Fruit fly (Drosophila melanogaster) whole organism, embryonic: ENCODE measurements around the gene Cyp28c1.
A peak's percentile ranks its signal among the peaks of the same experiment; 100 is the strongest.

Experiments used
- Atf-2 ChIP-seq: fragments of 200-800 bp; sonication (Bioruptor generic); optimal IDR thresholded peaks from 2 replicates; lab custom pipeline; 2016; ENCODE audit warnings: missing biosample characterization, missing genetic modification characterization
- B-H1 ChIP-seq: fragments of 200-800 bp; sonication (Bioruptor generic); IDR thresholded peaks from 3 replicates; pipeline ENCODE4 v1.3.6; 2022; ENCODE audit warnings: missing biosample characterization, missing genetic modification characterization
- CG10462 ChIP-seq: fragments of 200-800 bp; sonication (Bioruptor generic); optimal IDR thresholded peaks from 2 replicates; lab custom pipeline; 2016; ENCODE audit warnings: missing biosample characterization, missing genetic modification characterization
- CG11695 ChIP-seq: fragments of 200-800 bp; sonication (Bioruptor generic); IDR thresholded peaks from 3 replicates; pipeline ENCODE4 v1.3.6; 2022; ENCODE audit warnings: missing biosample characterization, missing genetic modification characterization
- CG15514 ChIP-seq: fragments of 200-800 bp; sonication (Bioruptor generic); optimal IDR thresholded peaks from 3 replicates; lab custom pipeline; 2017; ENCODE audit warnings: missing biosample characterization, missing genetic modification characterization, mild to moderate bottlenecking, moderate library complexity, missing genetic modification reagents
- CG16779 ChIP-seq: fragments of 200-800 bp; sonication (Bioruptor generic); IDR thresholded peaks from 2 replicates; pipeline ENCODE4 v1.3.6; 2022; ENCODE audit warnings: missing biosample characterization, missing genetic modification characterization
- CG16863 ChIP-seq: fragments of 200-800 bp; sonication (Bioruptor generic); optimal IDR thresholded peaks from 3 replicates; lab custom pipeline; 2016; ENCODE audit warnings: missing biosample characterization, missing genetic modification characterization
- CG17186 ChIP-seq: fragments of 200-800 bp; sonication (Bioruptor generic); optimal IDR thresholded peaks from 3 replicates; lab custom pipeline; 2017; ENCODE audit warnings: missing biosample characterization, missing genetic modification reagents, missing genetic modification characterization
- CG2712 ChIP-seq: fragments of 200-800 bp; optimal IDR thresholded peaks from 3 replicates; lab custom pipeline; 2019; ENCODE audit warnings: missing biosample characterization, mild to moderate bottlenecking, missing genetic modification characterization, moderate library complexity
- CG2889 ChIP-seq: fragments of 200-800 bp; sonication (Bioruptor generic); IDR thresholded peaks from 3 replicates; pipeline ENCODE4 v1.3.6; 2022; ENCODE audit warnings: missing biosample characterization, missing genetic modification characterization
- CG3065 ChIP-seq: fragments of 200-800 bp; sonication (Bioruptor generic); optimal IDR thresholded peaks from 2 replicates; lab custom pipeline; 2016; ENCODE audit warnings: missing biosample characterization, missing genetic modification characterization
- CG31388 ChIP-seq: fragments of 200-800 bp; sonication (Bioruptor generic); optimal IDR thresholded peaks from 2 replicates; lab custom pipeline; 2016; ENCODE audit warnings: missing biosample characterization, missing genetic modification characterization
- CG32772 ChIP-seq: fragments of 200-800 bp; sonication (Bioruptor generic); IDR thresholded peaks from 2 replicates; pipeline ENCODE4 v1.3.6; 2022; ENCODE audit warnings: missing biosample characterization, missing genetic modification characterization
- CG4404 ChIP-seq: fragments of 200-800 bp; sonication (Bioruptor generic); IDR thresholded peaks from 2 replicates; pipeline ENCODE4 v1.3.6; 2022; ENCODE audit warnings: missing biosample characterization, missing genetic modification characterization
- CG5953 ChIP-seq: fragments of 200-800 bp; sonication (Bioruptor generic); IDR thresholded peaks from 2 replicates; pipeline ENCODE4 v1.3.6; 2022; ENCODE audit warnings: missing biosample characterization, missing genetic modification characterization
- CG7839 ChIP-seq: fragments of 200-800 bp; sonication (Bioruptor generic); optimal IDR thresholded peaks from 3 replicates; lab custom pipeline; 2018; ENCODE audit warnings: missing biosample characterization, mild to moderate bottlenecking, missing genetic modification characterization, moderate library complexity
- CG8388 ChIP-seq: fragments of 200-800 bp; sonication (Bioruptor generic); optimal IDR thresholded peaks from 2 replicates; lab custom pipeline; 2019; ENCODE audit warnings: missing biosample characterization, mild to moderate bottlenecking, missing genetic modification characterization, moderate library complexity
- CG9797 ChIP-seq: fragments of 200-800 bp; sonication (Bioruptor generic); optimal IDR thresholded peaks from 3 replicates; lab custom pipeline; 2018; ENCODE audit warnings: missing biosample characterization, mild to moderate bottlenecking, missing genetic modification characterization
- Chrac-16 ChIP-seq: fragments of 200-800 bp; sonication (Bioruptor generic); optimal IDR thresholded peaks from 3 replicates; lab custom pipeline; 2016; ENCODE audit warnings: missing biosample characterization, missing genetic modification characterization
- D19B ChIP-seq: fragments of 200-800 bp; sonication (Bioruptor generic); optimal IDR thresholded peaks from 2 replicates; lab custom pipeline; 2017; ENCODE audit warnings: missing biosample characterization, mild to moderate bottlenecking, missing genetic modification characterization
- Dp ChIP-seq: fragments of 200-800 bp; sonication (Bioruptor generic); optimal IDR thresholded peaks from 2 replicates; lab custom pipeline; 2018; ENCODE audit warnings: missing biosample characterization, mild to moderate bottlenecking, missing genetic modification characterization, moderate library complexity
- Drgx ChIP-seq: fragments of 200-800 bp; sonication (Bioruptor generic); IDR thresholded peaks from 2 replicates; pipeline ENCODE4 v1.3.6; 2022; ENCODE audit warnings: missing biosample characterization, missing genetic modification characterization
- GATAe ChIP-seq: fragments of 200-800 bp; sonication (Bioruptor generic); conservative IDR thresholded peaks from 2 replicates; pipeline ENCODE4 v1.3.6; 2022; ENCODE audit warnings: missing biosample characterization, missing genetic modification characterization
- HLH3B ChIP-seq: fragments of 200-800 bp; sonication (Bioruptor generic); IDR thresholded peaks from 2 replicates; pipeline ENCODE4 v1.3.6; 2022; ENCODE audit warnings: missing biosample characterization, missing genetic modification characterization
- HmgD ChIP-seq: fragments of 200-800 bp; sonication (Bioruptor generic); optimal IDR thresholded peaks from 3 replicates; lab custom pipeline; 2016; ENCODE audit warnings: missing biosample characterization, missing genetic modification characterization
- Lpt ChIP-seq: fragments of >200 bp; optimal IDR thresholded peaks from 2 replicates; lab custom pipeline; 2018; ENCODE audit warnings: missing biosample characterization, missing genetic modification characterization
- MTF-1 ChIP-seq: fragments of 200-800 bp; sonication (Bioruptor generic); optimal IDR thresholded peaks from 2 replicates; lab custom pipeline; 2018; ENCODE audit warnings: missing biosample characterization, mild to moderate bottlenecking, missing genetic modification characterization, borderline replicate concordance
- Mrtf ChIP-seq: fragments of 200-800 bp; sonication (Bioruptor generic); IDR thresholded peaks from 3 replicates; pipeline ENCODE4 v1.3.6; 2022; ENCODE audit warnings: missing biosample characterization, missing genetic modification characterization
- Myb ChIP-seq: fragments of 200-800 bp; sonication (Bioruptor generic); optimal IDR thresholded peaks from 2 replicates; lab custom pipeline; 2016; ENCODE audit warnings: missing biosample characterization, missing genetic modification characterization
- Ptx1 ChIP-seq: fragments of 200-800 bp; sonication (Bioruptor generic); IDR thresholded peaks from 2 replicates; pipeline ENCODE4 v1.3.6; 2022; ENCODE audit warnings: missing biosample characterization, missing genetic modification characterization
- Rfx ChIP-seq: fragments of 200-800 bp; sonication (Bioruptor generic); IDR thresholded peaks from 2 replicates; pipeline ENCODE4 v1.3.6; 2022; ENCODE audit warnings: missing biosample characterization, missing genetic modification characterization
- TFAM ChIP-seq: fragments of 200-800 bp; sonication (Bioruptor generic); optimal IDR thresholded peaks from 2 replicates; lab custom pipeline; 2017; ENCODE audit warnings: missing biosample characterization, missing genetic modification characterization, inconsistent platforms
- ara ChIP-seq: fragments of 200-800 bp; sonication (Bioruptor generic); IDR thresholded peaks from 2 replicates; pipeline ENCODE4 v1.3.6; 2022; ENCODE audit warnings: missing biosample characterization, missing genetic modification characterization
- bbx ChIP-seq: fragments of 200-800 bp; sonication (Bioruptor generic); IDR thresholded peaks from 2 replicates; pipeline ENCODE4 v1.3.6; 2022; ENCODE audit warnings: missing biosample characterization, missing genetic modification characterization; ENCODE audit not compliant: partially characterized antibody
- corto ChIP-seq: fragments of 200-800 bp; sonication (Bioruptor generic); optimal IDR thresholded peaks from 2 replicates; lab custom pipeline; 2016; ENCODE audit warnings: missing biosample characterization, mild to moderate bottlenecking, missing genetic modification characterization, moderate library complexity
- dmrt11E ChIP-seq: fragments of 200-800 bp; sonication (Bioruptor generic); optimal IDR thresholded peaks from 3 replicates; lab custom pipeline; 2018; ENCODE audit warnings: missing biosample characterization, mild to moderate bottlenecking, missing genetic modification characterization, moderate library complexity
- eyg ChIP-seq: fragments of 200-800 bp; sonication (Bioruptor generic); optimal IDR thresholded peaks from 3 replicates; lab custom pipeline; 2016; ENCODE audit warnings: missing biosample characterization, missing genetic modification characterization
- fu2 ChIP-seq: fragments of 200-800 bp; sonication (Bioruptor generic); optimal IDR thresholded peaks from 2 replicates; lab custom pipeline; 2016; ENCODE audit warnings: missing biosample characterization, missing genetic modification characterization
- gsb-n ChIP-seq: fragments of 200-800 bp; sonication (Bioruptor generic); optimal IDR thresholded peaks from 3 replicates; lab custom pipeline; 2018; ENCODE audit warnings: missing biosample characterization, mild to moderate bottlenecking, missing genetic modification characterization
- jigr1 ChIP-seq: fragments of 200-800 bp; sonication (Bioruptor generic); IDR thresholded peaks from 3 replicates; pipeline ENCODE4 v1.3.6; 2022; ENCODE audit warnings: missing biosample characterization, missing genetic modification characterization
- knrl ChIP-seq: fragments of 200-800 bp; sonication (Bioruptor generic); IDR thresholded peaks from 3 replicates; pipeline ENCODE4 v1.3.6; 2022; ENCODE audit warnings: missing biosample characterization, missing genetic modification characterization; ENCODE audit not compliant: partially characterized antibody
- otp ChIP-seq: fragments of 200-800 bp; sonication (Bioruptor generic); IDR thresholded peaks from 3 replicates; pipeline ENCODE4, ENCODE4 v1.3.6; 2022; ENCODE audit warnings: missing biosample characterization, missing genetic modification characterization
- p53 ChIP-seq: fragments of 200-800 bp; sonication (Bioruptor generic); optimal IDR thresholded peaks from 2 replicates; lab custom pipeline; 2016; ENCODE audit warnings: missing biosample characterization, missing genetic modification characterization
- rib ChIP-seq: fragments of 200-800 bp; sonication (Bioruptor generic); IDR thresholded peaks from 2 replicates; pipeline ENCODE4 v1.3.6; 2022; ENCODE audit warnings: missing biosample characterization, missing genetic modification characterization
- schlank ChIP-seq: fragments of 200-800 bp; sonication (Bioruptor generic); optimal IDR thresholded peaks from 2 replicates; lab custom pipeline; 2018; ENCODE audit warnings: missing biosample characterization, mild to moderate bottlenecking, missing genetic modification characterization
- sd ChIP-seq: fragments of 200-800 bp; sonication (Bioruptor generic); optimal IDR thresholded peaks from 3 replicates; lab custom pipeline; 2018; ENCODE audit warnings: missing biosample characterization, mild to moderate bottlenecking, missing genetic modification characterization, moderate library complexity
- sens ChIP-seq: fragments of 200-800 bp; sonication (Bioruptor generic); peaks from one replicate; lab custom pipeline; 2016; ENCODE audit warnings: missing biosample characterization, missing genetic modification characterization
- sisA ChIP-seq: fragments of 200-800 bp; sonication (Bioruptor generic); IDR thresholded peaks from 2 replicates; pipeline ENCODE4 v1.3.6; 2022; ENCODE audit warnings: missing biosample characterization, missing genetic modification characterization
- sqz ChIP-seq: fragments of 200-800 bp; sonication (Bioruptor generic); optimal IDR thresholded peaks from 3 replicates; lab custom pipeline; 2018; ENCODE audit warnings: missing biosample characterization, mild to moderate bottlenecking, missing genetic modification characterization
- ssp ChIP-seq: fragments of 200-800 bp; sonication (Bioruptor generic); IDR thresholded peaks from 2 replicates; pipeline ENCODE4 v1.3.6; 2022; ENCODE audit warnings: missing biosample characterization, missing genetic modification characterization
- usp ChIP-seq: fragments of >200 bp; optimal IDR thresholded peaks from 2 replicates; lab custom pipeline; 2017; ENCODE audit warnings: missing biosample characterization, missing genetic modification characterization
- vnd ChIP-seq: fragments of 200-800 bp; sonication (Bioruptor generic); IDR thresholded peaks from 3 replicates; pipeline ENCODE4 v1.3.6; 2022; ENCODE audit warnings: missing biosample characterization, missing genetic modification characterization; ENCODE audit not compliant: partially characterized antibody

Gene Cyp28c1

dm6 chrX:11854758-11855465 is 15.5 kb downstream of the Cyp28c1 start, which contains the start of the genes CG10347 and ATP7 (continued):
- peak; percentile 92 for TF ChIP-seq MTF-1
- no peak for TF ChIP-seq dmrt11E
- no peak for TF ChIP-seq usp (GFP tag; lab: Kevin White, UChicago)
- TF ChIP-seq Mrtf, result no peak
- no peak for TF ChIP-seq jigr1 (GFP tag; lab: Robert Waterston, UW)
- peak; percentile 23 for TF ChIP-seq CG9797 (GFP tag; lab: Kevin White, UChicago)
- TF ChIP-seq corto (GFP tag; lab: Kevin White, UChicago), result no peak
- TF ChIP-seq Atf-2 (GFP tag; lab: Kevin White, UChicago), result no peak
- TF ChIP-seq CG5953 (GFP tag; lab: Robert Waterston, UW), result no peak
- no peak for TF ChIP-seq schlank
- TF ChIP-seq p53 (GFP tag; lab: Kevin White, UChicago), result peak; percentile 43
- no peak for TF ChIP-seq TFAM (GFP tag; lab: Kevin White, UChicago)
- TF ChIP-seq CG8388 (GFP tag; lab: Kevin White, UChicago), result no peak
- TF ChIP-seq Rfx (GFP tag; lab: Robert Waterston, UW), result peak; percentile 21; the same call in 1 of the 2 replicates
- TF ChIP-seq CG31388 (GFP tag; lab: Kevin White, UChicago), result no peak
- TF ChIP-seq CG11695 (GFP tag; lab: Robert Waterston, UW), result no peak
- TF ChIP-seq GATAe, result no peak
- TF ChIP-seq sisA (GFP tag; lab: Robert Waterston, UW), result no peak
- peak; percentile 63 for TF ChIP-seq CG15514 (GFP tag; lab: Kevin White, UChicago)
- TF ChIP-seq otp (GFP tag; lab: Robert Waterston, UW), result no peak
- no peak for TF ChIP-seq sqz (GFP tag; lab: Kevin White, UChicago)
- TF ChIP-seq Chrac-16 (GFP tag; lab: Kevin White, UChicago), result no peak
- TF ChIP-seq HmgD, result no peak
- no peak for TF ChIP-seq CG16863 (GFP tag; lab: Kevin White, UChicago)
- TF ChIP-seq CG17186, result peak; percentile 15
- TF ChIP-seq eyg (GFP tag; lab: Kevin White, UChicago), result no peak
- no peak for TF ChIP-seq ssp (GFP tag; lab: Robert Waterston, UW)
- TF ChIP-seq ara, result no peak
- TF ChIP-seq CG4404, result no peak
- no peak for TF ChIP-seq Lpt (GFP tag; lab: Kevin White, UChicago)
- TF ChIP-seq rib, result no peak
- TF ChIP-seq Myb (GFP tag; lab: Kevin White, UChicago), result peak; percentile 14
- no peak for TF ChIP-seq HLH3B
- peak; percentile 85 for TF ChIP-seq vnd
- no peak for TF ChIP-seq gsb-n (tag; lab: Kevin White, UChicago)

dm6 chrX:11855950-11856349 is 16.5 kb downstream of the Cyp28c1 start:
- TF ChIP-seq sens (GFP tag; lab: Kevin White, UChicago), result peak; percentile 20
- no peak for TF ChIP-seq CG2712 (tag; lab: Kevin White, UChicago)
- TF ChIP-seq D19B (GFP tag; lab: Kevin White, UChicago), result no peak
- no peak for TF ChIP-seq CG16779
- TF ChIP-seq bbx (GFP tag; lab: Robert Waterston, UW), result no peak

DNA sequence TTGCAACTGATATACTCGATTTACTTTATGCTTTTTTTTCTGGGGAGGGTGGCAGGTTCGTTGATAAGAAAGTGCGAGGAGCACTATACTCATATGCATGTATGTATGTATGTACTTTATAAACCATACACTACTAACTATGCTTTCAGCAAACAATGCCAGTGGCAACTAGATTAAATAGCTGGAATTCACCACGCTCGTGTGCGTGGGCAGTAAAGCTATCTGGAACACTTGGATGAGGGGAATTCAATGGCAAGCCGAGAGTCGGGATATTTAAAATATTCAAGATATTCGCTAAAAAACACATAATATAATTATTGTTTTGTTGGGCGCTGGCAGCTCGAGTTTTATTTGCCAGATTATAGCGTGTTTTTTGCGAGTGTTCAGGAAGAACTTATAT is 17.5 kb downstream of the Cyp28c1 start:
- TF ChIP-seq CG10462 (GFP tag; lab: Kevin White, UChicago) (no peak), HLH3B (no peak), CG32772 (no peak), CG2889 (GFP tag; lab: Robert Waterston, UW) (no peak), CG3065 (GFP tag; lab: Kevin White, UChicago) (no peak), Ptx1 (no peak), sd (tag; lab: Kevin White, UChicago) (peak; percentile 16), knrl (GFP tag; lab: Robert Waterston, UW) (no peak), B-H1 (GFP tag; lab: Robert Waterston, UW) (no peak), fu2 (no peak), sisA (GFP tag; lab: Robert Waterston, UW) (no peak), CG7839 (tag; lab: Kevin White, UChicago) (no peak), Drgx (GFP tag; lab: Robert Waterston, UW) (peak; percentile 39; the same call in 1 of the 2 replicates), Dp (GFP tag; lab: Kevin White, UChicago) (peak; percentile 12)
